Worm (Caenorhabditis elegans) whole organism, midembryonic: Measurements from ENCODE around the gene srh-30.

Experiments used
- T22C8.4 ChIP-seq: fragments of 200-800 bp; sonication (Bioruptor generic); IDR thresholded peaks from 2 replicates; pipeline ENCODE4 v1.3.6; 2022; ENCODE audit warnings: missing genetic modification characterization, missing compliant biosample characterization
- cog-1 ChIP-seq: sonication (generic microtip); optimal IDR thresholded peaks from 2 replicates; lab custom pipeline; 2016; ENCODE audit warnings: missing genetic modification characterization, missing compliant biosample characterization
- flt-1 ChIP-seq: fragments of 200-800 bp; sonication (Bioruptor generic); IDR thresholded peaks from 2 replicates; pipeline ENCODE4 v1.3.6; 2022; ENCODE audit warnings: missing genetic modification characterization, missing compliant biosample characterization
- klf-2 ChIP-seq: fragments of 200-800 bp; sonication (Bioruptor generic); conservative IDR thresholded peaks from 2 replicates; pipeline ENCODE4 v1.3.6; 2022; ENCODE audit warnings: missing genetic modification reagents, missing genetic modification characterization, missing compliant biosample characterization
- med-1 ChIP-seq: sonication (generic microtip); optimal IDR thresholded peaks from 2 replicates; lab custom pipeline; 2017; ENCODE audit warnings: missing genetic modification characterization, mild to moderate bottlenecking, missing compliant biosample characterization, antibody characterized with exemption, missing genetic modification reagents; ENCODE audit not compliant: insufficient read depth
- ref-1 ChIP-seq: fragments of 200-800 bp; sonication (Bioruptor generic); conservative IDR thresholded peaks from 2 replicates; pipeline ENCODE4 v1.3.6; 2022; ENCODE audit warnings: missing genetic modification reagents, missing genetic modification characterization, missing compliant biosample characterization
- tab-1 ChIP-seq: fragments of 200-800 bp; sonication (Bioruptor generic); IDR thresholded peaks from 2 replicates; pipeline ENCODE4 v1.3.6; 2022; ENCODE audit warnings: missing genetic modification characterization, missing compliant biosample characterization
- ztf-23 ChIP-seq: fragments of 200-800 bp; sonication (Bioruptor generic); IDR thresholded peaks from 2 replicates; pipeline ENCODE4 v1.3.6; 2022; ENCODE audit warnings: missing genetic modification reagents, missing genetic modification characterization, missing compliant biosample characterization
- ztf-29 ChIP-seq: fragments of 200-800 bp; sonication (Bioruptor generic); IDR thresholded peaks from 2 replicates; pipeline ENCODE4 v1.3.6; 2022; ENCODE audit warnings: missing genetic modification reagents, missing genetic modification characterization, missing compliant biosample characterization

srh-30 gene

DNA sequence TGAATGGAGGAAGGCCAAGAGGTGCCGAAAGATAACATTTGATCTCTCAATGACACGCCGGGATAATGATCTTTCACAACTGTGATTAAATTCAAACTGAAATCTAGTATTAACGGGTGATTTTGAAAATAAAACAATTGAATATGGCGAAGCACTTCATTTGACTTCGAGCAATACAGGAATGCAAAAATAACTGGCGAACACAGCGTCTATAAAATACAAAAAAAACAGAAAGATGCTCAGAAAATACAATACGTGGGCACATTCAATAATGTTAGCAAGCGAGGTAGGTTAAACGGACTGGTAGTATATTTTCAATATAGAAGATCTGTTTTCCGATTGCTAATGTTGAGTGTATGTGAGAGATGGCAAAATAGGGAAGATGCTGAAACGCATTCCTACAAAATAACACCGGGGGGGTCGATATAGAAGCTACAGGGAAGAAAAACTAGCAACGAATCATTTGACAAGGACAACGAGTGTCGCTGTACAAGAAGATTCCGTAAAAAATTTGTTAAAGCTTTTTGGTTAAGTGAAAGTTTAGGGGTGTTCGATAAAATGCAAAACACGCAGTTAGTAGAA, 11.6 kb upstream of the srh-30 start:
- TF ChIP-seq ztf-29 (GFP tag; lab: Robert Waterston, UW) (no peak), ztf-23 (GFP tag; lab: Robert Waterston, UW) (no peak), T22C8.4 (GFP tag; lab: Robert Waterston, UW) (no peak)

DNA sequence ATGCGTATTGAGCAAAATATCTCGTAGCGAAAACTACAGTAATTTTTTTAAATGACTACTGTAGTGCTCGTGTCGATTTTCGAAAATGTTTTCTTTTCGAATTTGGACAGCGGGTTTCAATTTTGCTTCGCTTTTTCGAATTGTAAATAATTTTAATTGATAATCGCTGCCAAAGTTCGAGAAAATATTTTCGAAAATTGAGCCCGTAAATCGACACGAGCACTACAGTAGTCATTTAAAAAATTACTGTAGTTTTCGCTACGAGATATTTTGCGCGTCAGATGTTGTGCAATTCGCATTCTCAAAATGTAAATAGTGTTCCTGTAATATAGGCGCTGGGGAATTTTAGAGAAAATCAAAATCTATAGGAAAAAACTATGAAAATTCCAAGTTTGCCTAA, 10.7 kb upstream of the srh-30 start:
- no peak for TF ChIP-seq cog-1 (tag; lab: Kevin White, UChicago)

- TF ChIP-seq ztf-23 (GFP tag; lab: Robert Waterston, UW) = no peak
- no peak for TF ChIP-seq T22C8.4 (GFP tag; lab: Robert Waterston, UW)
- no peak for TF ChIP-seq tab-1
- no peak for TF ChIP-seq ztf-29 (GFP tag; lab: Robert Waterston, UW)
- no peak for TF ChIP-seq klf-2 (GFP tag; lab: Robert Waterston, UW)
- no peak for TF ChIP-seq cog-1 (tag; lab: Kevin White, UChicago)
- no peak for TF ChIP-seq med-1
- no peak for TF ChIP-seq ref-1 (GFP tag; lab: Robert Waterston, UW)
- no peak for TF ChIP-seq flt-1 (GFP tag; lab: Robert Waterston, UW)
These were observed 9.1 kb upstream of the srh-30 start for ce11 chrV:6780676-6781075.

- no peak for TF ChIP-seq flt-1 (GFP tag; lab: Robert Waterston, UW)
- no peak for TF ChIP-seq ref-1 (GFP tag; lab: Robert Waterston, UW)
- TF ChIP-seq tab-1 = no peak
- TF ChIP-seq cog-1 (tag; lab: Kevin White, UChicago) = no peak
- no peak for TF ChIP-seq klf-2 (GFP tag; lab: Robert Waterston, UW)
- no peak for TF ChIP-seq med-1
- no peak for TF ChIP-seq ztf-23 (GFP tag; lab: Robert Waterston, UW)
- no peak for TF ChIP-seq T22C8.4 (GFP tag; lab: Robert Waterston, UW)
- TF ChIP-seq ztf-29 (GFP tag; lab: Robert Waterston, UW) = no peak
These were observed 8.6 kb upstream of the srh-30 start, which contains the start of gene ZC404.15 for ce11 chrV:6780166-6780565. Gene ZC404.15, plus strand, starts transcription at chrV:6780466.

ce11 chrV:6778457-6778856, 6.9 kb upstream of the srh-30 start:
- no peak for TF ChIP-seq ztf-29 (GFP tag; lab: Robert Waterston, UW)
- TF ChIP-seq flt-1 (GFP tag; lab: Robert Waterston, UW) = no peak
- TF ChIP-seq klf-2 (GFP tag; lab: Robert Waterston, UW) = no peak
- TF ChIP-seq ztf-23 (GFP tag; lab: Robert Waterston, UW) = no peak
- TF ChIP-seq tab-1 = no peak
- TF ChIP-seq med-1 = no peak

ce11 chrV:6775708-6776107, 4.2 kb upstream of the srh-30 start, which contains the start of gene srh-28:
Gene srh-28, minus strand, starts transcription at chrV:6775808.
- TF ChIP-seq ref-1 (GFP tag; lab: Robert Waterston, UW) (no peak), med-1 (no peak), ztf-29 (GFP tag; lab: Robert Waterston, UW) (no peak), ztf-23 (GFP tag; lab: Robert Waterston, UW) (no peak), tab-1 (no peak), T22C8.4 (GFP tag; lab: Robert Waterston, UW) (no peak), klf-2 (GFP tag; lab: Robert Waterston, UW) (no peak)

ce11 chrV:6773735-6774134, 2.2 kb upstream of the srh-30 start, which contains the start of gene ZC404.16:
Gene ZC404.16, minus strand, starts transcription at chrV:6773835.
- no peak for TF ChIP-seq tab-1

DNA sequence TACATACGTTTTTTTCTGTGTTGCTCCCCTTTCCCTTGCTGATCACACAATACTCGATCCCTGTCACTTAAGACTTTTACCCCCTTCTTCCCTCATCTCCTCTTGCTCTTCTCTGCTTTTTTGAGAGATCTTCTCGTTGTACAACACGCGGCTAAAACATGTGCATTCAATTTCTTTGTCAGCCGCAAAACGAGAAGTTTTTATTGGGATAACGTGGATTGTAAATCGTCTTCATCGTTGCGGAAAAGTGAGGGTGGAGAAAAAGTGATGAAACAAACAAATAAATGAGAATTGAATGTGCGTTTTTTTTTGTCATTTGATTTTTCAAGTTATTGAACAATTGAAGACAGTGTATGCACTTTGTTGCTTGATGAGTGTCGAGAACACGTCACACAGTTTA, 2.1 kb downstream of the srh-30 start:
- no peak for TF ChIP-seq tab-1
- no peak for TF ChIP-seq ref-1 (GFP tag; lab: Robert Waterston, UW)
- no peak for TF ChIP-seq cog-1 (tag; lab: Kevin White, UChicago)
- no peak for TF ChIP-seq flt-1 (GFP tag; lab: Robert Waterston, UW)
- TF ChIP-seq T22C8.4 (GFP tag; lab: Robert Waterston, UW) = no peak
- TF ChIP-seq ztf-29 (GFP tag; lab: Robert Waterston, UW) = no peak
- no peak for TF ChIP-seq med-1
- no peak for TF ChIP-seq ztf-23 (GFP tag; lab: Robert Waterston, UW)
- TF ChIP-seq klf-2 (GFP tag; lab: Robert Waterston, UW) = no peak

DNA sequence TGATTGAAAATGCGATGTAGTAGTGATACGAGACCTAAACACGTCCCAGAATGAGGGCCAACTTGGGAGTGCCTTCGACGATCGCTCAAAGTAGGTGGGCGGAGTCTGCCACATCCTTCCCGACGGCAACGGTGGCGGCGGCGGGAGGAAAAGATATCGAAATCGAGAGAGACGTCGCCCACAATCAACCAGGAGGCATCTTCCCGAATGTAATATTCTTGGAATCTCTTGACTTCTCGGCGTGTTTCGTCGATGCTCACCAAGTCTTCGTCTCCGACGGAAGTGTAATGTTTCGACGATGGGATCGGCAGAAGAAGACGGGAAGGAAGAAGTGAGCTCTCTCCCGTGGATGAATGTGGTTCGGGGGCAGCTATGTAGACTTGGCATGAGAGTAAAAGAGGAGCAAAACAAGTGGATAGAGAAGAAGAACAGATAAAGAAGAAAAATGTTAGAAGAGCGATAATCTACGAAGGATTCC, 3.1 kb downstream of the srh-30 start, which contains the start of the genes T25F10.1 and clik-1:
TSS of gene T25F10.1 (plus strand) at position 51 of the 478 bp plus-strand sequence.
TSS of gene clik-1 (minus strand) at position 281 of the 478 bp plus-strand sequence.
- TF ChIP-seq flt-1 (GFP tag; lab: Robert Waterston, UW) (no peak), med-1 (no peak), T22C8.4 (GFP tag; lab: Robert Waterston, UW) (no peak)

DNA sequence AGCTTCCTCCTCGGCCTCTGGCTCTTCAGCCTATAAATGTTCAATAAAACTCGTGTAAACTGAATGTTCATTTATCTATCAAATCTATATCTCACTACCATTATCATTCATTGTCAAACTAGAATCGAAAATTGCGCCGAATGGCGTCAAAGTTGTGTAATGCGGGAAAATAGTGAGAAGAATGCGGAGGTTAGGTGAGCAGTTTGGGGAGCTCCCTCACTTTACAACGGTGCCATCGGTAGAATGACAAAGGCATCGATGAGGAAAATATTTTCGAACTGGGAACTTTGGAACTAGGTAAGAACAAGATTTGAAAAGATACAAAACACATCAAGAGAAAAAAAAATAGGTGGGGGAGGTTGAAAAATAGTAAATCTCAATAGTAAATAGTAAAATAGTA, 4.0 kb downstream of the srh-30 start:
- no peak for TF ChIP-seq ztf-23 (GFP tag; lab: Robert Waterston, UW)
- no peak for TF ChIP-seq tab-1
- no peak for TF ChIP-seq T22C8.4 (GFP tag; lab: Robert Waterston, UW)
- no peak for TF ChIP-seq ztf-29 (GFP tag; lab: Robert Waterston, UW)
- no peak for TF ChIP-seq flt-1 (GFP tag; lab: Robert Waterston, UW)
- no peak for TF ChIP-seq cog-1 (tag; lab: Kevin White, UChicago)

- TF ChIP-seq ztf-29 (GFP tag; lab: Robert Waterston, UW) (no peak), klf-2 (GFP tag; lab: Robert Waterston, UW) (no peak), ztf-23 (GFP tag; lab: Robert Waterston, UW) (0 out of 2 replicates have a peak, but pooled peaks have one; percentile 2), med-1 (no peak)
These were observed 6.6 kb downstream of the srh-30 start, which contains the start of gene bbs-8 for ce11 chrV:6764972-6765371. Gene bbs-8, minus strand, starts transcription at chrV:6765072.
